Fruit fly (Drosophila melanogaster): ENCODE measurements around the gene obst-F.
A peak's percentile ranks its signal among the peaks of the same experiment; 100 is the strongest.

The obst-F gene

dm6 chr3L:20187885-20188570 is 13.4 kb downstream of the obst-F start, which contains the start of gene Ssk:
Gene Ssk, plus strand, starts transcription at chr3L:20188522.
- TF ChIP-seq noc (tag; optimal IDR thresholded peaks at IDR 0.05): peak; percentile 65

dm6 chr3L:20186294-20187020 is 15.0 kb downstream of the obst-F start:
- TF ChIP-seq noc (tag; optimal IDR thresholded peaks at IDR 0.05): no peak

dm6 chr3L:20185886-20186285 is 15.6 kb downstream of the obst-F start:
- no peak for TF ChIP-seq noc (tag; optimal IDR thresholded peaks at IDR 0.05)

- no peak for TF ChIP-seq noc (tag; optimal IDR thresholded peaks at IDR 0.05)
Measured at dm6 chr3L:20185206-20185868, 16.1 kb downstream of the obst-F start.

dm6 chr3L:20183345-20184088 is 17.9 kb downstream of the obst-F start:
- TF ChIP-seq noc (tag; optimal IDR thresholded peaks at IDR 0.05): peak; percentile 59

dm6 chr3L:20182799-20183198 is 18.6 kb downstream of the obst-F start:
- TF ChIP-seq noc (tag; optimal IDR thresholded peaks at IDR 0.05): no peak

dm6 chr3L:20178101-20178500 is 23.3 kb downstream of the obst-F start:
- TF ChIP-seq noc (tag; optimal IDR thresholded peaks at IDR 0.05): no peak

- TF ChIP-seq noc (tag; optimal IDR thresholded peaks at IDR 0.05): no peak
Measured at dm6 chr3L:20177697-20178096, 23.7 kb downstream of the obst-F start.

dm6 chr3L:20168152-20168551 is 33.3 kb downstream of the obst-F start:
- no peak for TF ChIP-seq noc (tag; optimal IDR thresholded peaks at IDR 0.05)

Data from whole organism, larva.